Worm (Caenorhabditis elegans): Measurements from ENCODE around the gene spig-5.

spig-5 gene

DNA sequence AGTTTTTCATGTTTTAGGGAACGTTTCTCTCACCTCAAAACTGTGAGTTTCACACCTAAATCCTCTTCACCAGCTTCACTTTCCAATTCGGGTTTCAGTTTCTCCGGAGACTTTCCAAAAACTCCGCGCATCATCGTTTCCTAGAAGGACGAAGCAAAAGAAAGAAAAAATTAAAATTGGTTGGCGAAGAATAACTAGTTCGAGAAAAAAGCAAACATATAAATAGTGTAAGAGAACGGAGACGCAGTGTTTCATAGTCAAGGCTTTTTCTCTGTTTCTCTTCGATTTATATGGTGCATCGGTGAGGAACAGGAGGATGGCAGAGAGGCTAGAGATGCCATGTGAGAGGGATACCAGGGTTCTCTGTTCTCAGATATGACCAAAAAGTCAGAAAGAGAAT, 14.5 kb downstream of the spig-5 start, which contains the start of gene F47B8.3:
Gene F47B8.3, minus strand, starts transcription at position 261 of the 400 bp plus-strand sequence.
- TF ChIP-seq nfya-1 (tag; optimal IDR thresholded peaks at IDR 0.05) (peak; percentile 13), ceh-18 (tag; optimal IDR thresholded peaks at IDR 0.05) (no peak)

DNA sequence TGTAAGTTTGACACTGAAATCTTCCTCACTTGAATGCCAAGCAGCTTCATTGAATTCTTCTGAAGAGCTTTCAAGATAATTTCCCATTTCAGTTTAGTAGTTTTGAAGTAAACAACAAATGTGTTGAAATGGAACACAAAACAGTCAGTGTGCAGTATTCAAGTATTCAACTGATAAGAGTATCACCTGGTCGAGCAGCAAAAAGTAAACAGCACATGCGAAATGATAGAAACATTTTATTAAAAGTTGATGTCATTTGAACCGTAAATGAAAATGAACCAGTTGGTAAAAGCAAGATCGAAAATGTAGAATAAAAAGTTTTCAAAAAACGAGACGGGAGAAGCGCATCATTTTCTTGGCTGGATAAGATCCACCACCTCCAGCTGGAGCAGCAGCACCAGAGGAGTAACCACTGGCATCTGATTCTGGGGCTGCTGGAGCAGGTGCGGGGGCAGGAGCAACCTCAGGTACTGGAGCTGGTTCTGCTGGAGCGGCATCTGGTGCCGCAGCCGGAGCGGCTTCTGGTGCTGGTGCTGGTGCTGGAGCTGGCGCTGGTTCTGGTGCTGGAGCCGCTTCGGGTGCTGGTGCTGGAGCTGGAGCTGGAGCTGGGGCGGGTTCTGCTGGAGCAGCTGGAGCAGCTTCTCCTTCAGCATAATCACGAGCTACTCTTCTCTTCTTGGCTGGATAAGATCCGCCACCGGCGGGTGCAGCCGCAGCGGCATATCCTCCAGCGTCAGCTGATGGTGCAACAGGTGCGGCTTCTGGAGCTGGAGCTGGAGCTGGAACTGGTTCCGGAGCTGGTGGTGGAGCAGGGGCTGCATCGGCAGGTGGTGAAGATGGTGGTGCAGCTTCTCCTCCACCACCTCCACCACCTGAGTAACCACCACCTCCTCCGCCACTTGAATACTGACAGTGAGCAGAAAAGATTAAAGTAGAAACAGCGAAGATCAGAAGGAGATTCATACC, 16.5 kb downstream of the spig-5 start, which contains the start of the genes F47B8.4 and F47B8.18:
Gene F47B8.4, minus strand, starts transcription at position 172 of the 966 bp plus-strand sequence.
Gene F47B8.18, minus strand, starts transcription at position 963 of the 966 bp plus-strand sequence.
- TF ChIP-seq hlh-13 (GFP tag; optimal IDR thresholded peaks at IDR 0.05) (no peak), K02D7.2 (tag; optimal IDR thresholded peaks at IDR 0.05) (no peak), elt-4 (tag; optimal IDR thresholded peaks at IDR 0.05) (peak; percentile 42), pag-3 (tag; optimal IDR thresholded peaks at IDR 0.05; ENCODE audit: borderline replicate concordance) (peak; percentile 4), pros-1 (tag; optimal IDR thresholded peaks at IDR 0.05) (no peak), ama-1 (optimal IDR thresholded peaks at IDR 0.05) (no peak), ceh-19 (GFP tag; optimal IDR thresholded peaks at IDR 0.05) (no peak)

DNA sequence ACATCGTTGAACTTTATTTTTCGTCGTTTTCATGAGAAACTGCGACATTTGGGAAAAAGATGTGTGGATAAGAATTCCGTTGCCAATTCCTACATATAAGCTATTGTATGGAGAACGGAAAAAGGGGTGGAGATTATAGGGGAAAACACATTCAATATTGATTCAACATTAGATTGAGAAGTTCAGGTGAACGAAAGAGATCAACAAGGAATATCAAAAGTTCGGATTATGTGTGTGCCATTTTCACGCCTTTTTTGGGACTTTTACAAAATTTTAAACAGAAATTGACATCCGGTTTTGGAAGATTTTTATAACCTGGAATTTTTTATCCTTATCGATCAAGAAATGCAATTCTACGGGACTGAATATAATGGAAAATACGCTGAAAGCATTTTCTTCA, 19.5 kb downstream of the spig-5 start, which contains the start of gene F47B8.5:
Gene F47B8.5, minus strand, starts transcription at position 101 of the 400 bp plus-strand sequence.
- no peak for TF ChIP-seq ref-2 (tag; optimal IDR thresholded peaks at IDR 0.05)
- TF ChIP-seq ceh-30 (tag; optimal IDR thresholded peaks at IDR 0.05) = no peak
- no peak for TF ChIP-seq tbx-7 (tag; optimal IDR thresholded peaks at IDR 0.05)

DNA sequence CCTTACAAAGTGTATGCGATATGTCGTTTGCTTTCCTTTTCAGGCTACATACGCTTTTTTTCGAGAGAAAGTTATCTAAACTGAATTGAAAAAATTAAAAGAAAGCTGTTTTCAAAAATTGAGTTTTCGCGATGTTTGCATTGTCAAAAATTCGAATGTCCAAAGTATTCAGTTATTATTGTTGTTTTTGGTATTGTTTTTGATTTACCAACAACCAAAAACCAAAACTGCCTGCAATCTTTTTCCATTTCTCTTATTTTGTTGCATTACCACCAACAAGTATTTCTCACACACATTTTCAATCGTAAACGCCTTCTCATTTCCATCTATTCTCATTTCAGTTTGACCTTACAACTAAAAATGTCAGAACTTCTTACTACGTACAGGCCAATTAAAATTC, 20.5 kb downstream of the spig-5 start, which contains the start of gene pepm-1:
Gene pepm-1, plus strand, starts transcription at position 301 of the 400 bp plus-strand sequence.
- TF ChIP-seq ceh-34 (tag; optimal IDR thresholded peaks at IDR 0.05) = no peak
- no peak for TF ChIP-seq ceh-19 (GFP tag; optimal IDR thresholded peaks at IDR 0.05)
- TF ChIP-seq pros-1 (tag; optimal IDR thresholded peaks at IDR 0.05) = no peak
- no peak for TF ChIP-seq ztf-16 (tag; optimal IDR thresholded peaks at IDR 0.05)
- no peak for TF ChIP-seq unc-3 (GFP tag; conservative IDR thresholded peaks at IDR 0.05)
- no peak for TF ChIP-seq unc-3 (tag; optimal IDR thresholded peaks at IDR 0.05)
- no peak for TF ChIP-seq ceh-2 (tag; optimal IDR thresholded peaks at IDR 0.05)
- no peak for TF ChIP-seq syd-9 (tag; optimal IDR thresholded peaks at IDR 0.05)
- no peak for TF ChIP-seq pha-4 (tag; optimal IDR thresholded peaks at IDR 0.05)
- TF ChIP-seq sox-2 (GFP tag; IDR thresholded peaks at IDR 0.05) = no peak

DNA sequence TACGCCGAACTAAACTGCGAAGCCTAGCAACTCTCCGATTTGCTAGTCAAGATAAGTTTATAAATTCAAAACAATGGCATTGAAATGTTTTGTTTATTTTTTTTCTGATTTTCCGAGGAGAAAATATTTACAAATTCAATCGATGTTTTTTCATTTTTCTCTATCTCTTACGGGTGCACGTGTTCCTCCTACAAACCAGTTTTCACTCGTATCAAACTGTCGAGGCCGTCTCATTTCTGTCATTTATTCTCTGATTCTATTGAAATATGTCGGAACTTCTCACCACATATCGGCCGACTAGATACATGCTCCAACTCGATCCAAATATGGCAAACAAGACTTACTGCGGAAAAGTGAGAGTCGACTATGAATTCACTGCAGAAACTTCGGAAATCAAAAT, 23.2 kb downstream of the spig-5 start, which contains the start of gene F47B8.8:
Gene F47B8.8, plus strand, starts transcription at position 257 of the 400 bp plus-strand sequence.
- TF ChIP-seq rnt-1 (tag; optimal IDR thresholded peaks at IDR 0.05) (no peak), npax-4 (tag; optimal IDR thresholded peaks at IDR 0.05) (no peak)

DNA sequence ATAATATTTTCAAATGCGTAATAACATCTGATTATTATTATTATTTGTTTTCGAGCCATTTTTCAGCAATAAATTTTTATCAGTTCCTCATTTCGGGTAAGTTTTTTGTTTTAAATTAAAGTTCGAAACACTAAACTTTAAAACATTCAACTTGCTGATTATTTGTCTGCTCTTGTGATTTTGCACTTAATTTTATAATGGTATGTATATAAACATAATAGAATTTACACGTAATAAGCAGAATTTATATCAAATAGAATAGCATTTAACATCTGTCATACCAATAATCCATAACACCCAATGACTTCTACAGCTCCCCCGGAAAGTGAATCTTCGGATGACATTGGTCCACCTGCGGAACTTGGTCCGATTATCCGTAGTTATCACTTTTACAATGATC, 24.9 kb downstream of the spig-5 start, which contains the start of gene srm-4:
Gene srm-4, plus strand, starts transcription at position 301 of the 400 bp plus-strand sequence.
- no peak for TF ChIP-seq K09A11.1 (tag; optimal IDR thresholded peaks at IDR 0.05; ENCODE audit: insufficient read depth)
- no peak for TF ChIP-seq hlh-8 (tag; optimal IDR thresholded peaks at IDR 0.05)
- TF ChIP-seq zip-5 (tag; optimal IDR thresholded peaks at IDR 0.05) = no peak
- no peak for TF ChIP-seq syd-9 (tag; optimal IDR thresholded peaks at IDR 0.05)
- no peak for TF ChIP-seq elt-2 (tag; optimal IDR thresholded peaks at IDR 0.05)
- no peak for TF ChIP-seq pha-2 (tag; optimal IDR thresholded peaks at IDR 0.05)
- no peak for TF ChIP-seq pros-1 (tag; optimal IDR thresholded peaks at IDR 0.05)
- no peak for TF ChIP-seq ahr-1 (tag; optimal IDR thresholded peaks at IDR 0.05)
- no peak for TF ChIP-seq sdc-2 (tag; optimal IDR thresholded peaks at IDR 0.05)
- TF ChIP-seq ceh-45 (GFP tag; IDR thresholded peaks at IDR 0.05) = no peak
